Worm (Caenorhabditis elegans): Measurements from ENCODE around the gene Y42A5A.1.

Y42A5A.1 gene

ce11 chrV:11076028-11076402, 11.7 kb upstream of the Y42A5A.1 start (continued):
- no peak for TF ChIP-seq hlh-12 (tag; optimal IDR thresholded peaks at IDR 0.05)

ce11 chrV:11076403-11076802, 11.3 kb upstream of the Y42A5A.1 start:
- TF ChIP-seq ceh-91 (GFP tag; IDR thresholded peaks at IDR 0.05), result peak; percentile 11; the same call in 1 of the 2 replicates
- TF ChIP-seq madf-3 (GFP tag; IDR thresholded peaks at IDR 0.05), result peak; percentile 94
- peak; percentile 95 for TF ChIP-seq ekl-4 (GFP tag; IDR thresholded peaks at IDR 0.05)
- peak; percentile 84 for TF ChIP-seq nfyb-1 (GFP tag; IDR thresholded peaks at IDR 0.05)
- peak; percentile 88 for TF ChIP-seq F52B5.7 (tag; optimal IDR thresholded peaks at IDR 0.05)
- no peak for TF ChIP-seq F22D6.2 (tag; optimal IDR thresholded peaks at IDR 0.05)
- peak; percentile 85 for TF ChIP-seq hrde-1 (tag; optimal IDR thresholded peaks at IDR 0.05; ENCODE audit: borderline replicate concordance)
- TF ChIP-seq nfya-2 (GFP tag; IDR thresholded peaks at IDR 0.05), result peak; percentile 78; the same call in 1 of the 2 replicates
- TF ChIP-seq ceh-58 (GFP tag; IDR thresholded peaks at IDR 0.05), result 0 out of 2 replicates have a peak, but pooled peaks have one; percentile 70
- TF ChIP-seq B0336.3 (GFP tag; IDR thresholded peaks at IDR 0.05), result peak; percentile 93
- 0 out of 2 replicates have a peak, but pooled peaks have one; percentile 32 for TF ChIP-seq ceh-40 (GFP tag; IDR thresholded peaks at IDR 0.05)
- TF ChIP-seq Y79H2A.3 (GFP tag; conservative IDR thresholded peaks at IDR 0.05), result 0 out of 2 replicates have a peak, but pooled peaks have one; percentile 62
- TF ChIP-seq fkh-3 (tag; optimal IDR thresholded peaks at IDR 0.05), result no peak
- peak; percentile 43 for TF ChIP-seq ZK185.1 (tag; optimal IDR thresholded peaks at IDR 0.05; ENCODE audit: poor library complexity, severe bottlenecking)
- no peak for TF ChIP-seq ztf-3 (GFP tag; optimal IDR thresholded peaks at IDR 0.05)
- no peak for TF ChIP-seq mxl-1 (tag; optimal IDR thresholded peaks at IDR 0.05)
- no peak for TF ChIP-seq aptf-2 (GFP tag; conservative IDR thresholded peaks at IDR 0.05)
- peak; percentile 96 for TF ChIP-seq F49E8.2 (tag; optimal IDR thresholded peaks at IDR 0.05; ENCODE audit: insufficient read depth)
- no peak for TF ChIP-seq hlh-26 (GFP tag; conservative IDR thresholded peaks at IDR 0.05)
- TF ChIP-seq mel-28 (tag; optimal IDR thresholded peaks at IDR 0.05; ENCODE audit: borderline replicate concordance), result no peak
- no peak for TF ChIP-seq lag-1 (GFP tag; IDR thresholded peaks at IDR 0.05)
- no peak for TF ChIP-seq Y67H2A.10 (GFP tag; conservative IDR thresholded peaks at IDR 0.05)
- TF ChIP-seq somi-1 (GFP tag; optimal IDR thresholded peaks at IDR 0.05), result peak; percentile 12
- peak; percentile 15 for TF ChIP-seq nhr-90 (tag; optimal IDR thresholded peaks at IDR 0.05)
- no peak for TF ChIP-seq unc-62 (GFP tag; optimal IDR thresholded peaks at IDR 0.05)
- TF ChIP-seq ceh-79 (tag; optimal IDR thresholded peaks at IDR 0.05), result no peak
- TF ChIP-seq sea-2 (GFP tag; IDR thresholded peaks at IDR 0.05), result no peak
- TF ChIP-seq F57C9.4 (tag; optimal IDR thresholded peaks at IDR 0.05), result no peak
- TF ChIP-seq F39B2.1 (GFP tag; IDR thresholded peaks at IDR 0.05), result peak; percentile 87
- no peak for TF ChIP-seq ets-4 (GFP tag; optimal IDR thresholded peaks at IDR 0.05)
- TF ChIP-seq him-1 (tag; optimal IDR thresholded peaks at IDR 0.05), result peak; percentile 67
- peak; percentile 67 for TF ChIP-seq die-1 (tag; optimal IDR thresholded peaks at IDR 0.05)
- 0 out of 2 replicates have a peak, but pooled peaks have one; percentile 20 for TF ChIP-seq K11D2.4 (GFP tag; IDR thresholded peaks at IDR 0.05)
- TF ChIP-seq aptf-3 (GFP tag; IDR thresholded peaks at IDR 0.05), result peak; percentile 90
- no peak for TF ChIP-seq C06A6.2 (GFP tag; conservative IDR thresholded peaks at IDR 0.05)
- TF ChIP-seq unc-130 (GFP tag; optimal IDR thresholded peaks at IDR 0.05), result peak; percentile 64
- peak; percentile 57 for TF ChIP-seq C17E4.6 (GFP tag; IDR thresholded peaks at IDR 0.05)
- 0 out of 2 replicates have a peak, but pooled peaks have one; percentile 74 for TF ChIP-seq bed-1 (GFP tag; IDR thresholded peaks at IDR 0.05)
- TF ChIP-seq ztf-25 (GFP tag; IDR thresholded peaks at IDR 0.05), result no peak
- TF ChIP-seq tbp1 (GFP tag; optimal IDR thresholded peaks at IDR 0.05), result peak; percentile 66
- TF ChIP-seq ztf-22 (GFP tag; optimal IDR thresholded peaks at IDR 0.05), result no peak
- TF ChIP-seq snpc-1.3 (tag; optimal IDR thresholded peaks at IDR 0.05; ENCODE audit: insufficient read depth), result peak; percentile 38
- TF ChIP-seq B0035.1 (tag; optimal IDR thresholded peaks at IDR 0.05), result peak; percentile 24
- peak; percentile 66 for TF ChIP-seq chd-7 (tag; optimal IDR thresholded peaks at IDR 0.05)
- peak; percentile 81 for TF ChIP-seq T07F8.4 (tag; optimal IDR thresholded peaks at IDR 0.05)
- TF ChIP-seq nhr-120 (GFP tag; IDR thresholded peaks at IDR 0.05), result 0 out of 2 replicates have a peak, but pooled peaks have one; percentile 32

Measured in whole organism, young adult.